Worm (Caenorhabditis elegans) whole organism, early embryonic: ENCODE results near the gene wht-2.

Experiments
- F13C5.2 ChIP-seq: sonication (generic microtip); optimal IDR thresholded peaks from 2 replicates; lab custom pipeline; 2017; ENCODE audit warnings: mild to moderate bottlenecking, missing genetic modification characterization, inconsistent platforms, missing compliant biosample characterization
- ama-1 ChIP-seq: fragments of 150-350 bp; optimal IDR thresholded peaks from 2 replicates; lab custom pipeline; 2014
- ceh-13 ChIP-seq: fragments of 200-800 bp; sonication (Bioruptor generic); optimal IDR thresholded peaks from 2 replicates; lab custom pipeline; 2018; ENCODE audit warnings: mild to moderate bottlenecking, missing genetic modification characterization, missing compliant biosample characterization
- ceh-36 ChIP-seq: sonication (generic microtip); optimal IDR thresholded peaks from 2 replicates; lab custom pipeline; 2016; ENCODE audit warnings: missing genetic modification characterization, inconsistent platforms, missing compliant biosample characterization
- ets-7 ChIP-seq: sonication (generic microtip); optimal IDR thresholded peaks from 2 replicates; lab custom pipeline; 2016; ENCODE audit warnings: missing genotype, missing genetic modification characterization, missing compliant biosample characterization
- hmg-4 ChIP-seq: fragments of 200-800 bp; sonication (Bioruptor generic); optimal IDR thresholded peaks from 2 replicates; lab custom pipeline; 2018; ENCODE audit warnings: mild to moderate bottlenecking, missing genetic modification characterization, missing compliant biosample characterization
- pes-1 ChIP-seq: fragments of 200-800 bp; sonication (Bioruptor generic); IDR thresholded peaks from 2 replicates; pipeline ENCODE4 v1.3.6; 2022; ENCODE audit warnings: missing genetic modification reagents, missing genetic modification characterization, missing compliant biosample characterization
- sea-1 ChIP-seq: fragments of 200-800 bp; sonication (Bioruptor generic); conservative IDR thresholded peaks from 2 replicates; pipeline ENCODE4 v1.3.6; 2022; ENCODE audit warnings: missing genetic modification characterization, missing compliant biosample characterization
- tra-4 ChIP-seq: sonication (generic microtip); optimal IDR thresholded peaks from 2 replicates; lab custom pipeline; 2017; ENCODE audit warnings: missing genetic modification characterization, missing compliant biosample characterization

DNA sequence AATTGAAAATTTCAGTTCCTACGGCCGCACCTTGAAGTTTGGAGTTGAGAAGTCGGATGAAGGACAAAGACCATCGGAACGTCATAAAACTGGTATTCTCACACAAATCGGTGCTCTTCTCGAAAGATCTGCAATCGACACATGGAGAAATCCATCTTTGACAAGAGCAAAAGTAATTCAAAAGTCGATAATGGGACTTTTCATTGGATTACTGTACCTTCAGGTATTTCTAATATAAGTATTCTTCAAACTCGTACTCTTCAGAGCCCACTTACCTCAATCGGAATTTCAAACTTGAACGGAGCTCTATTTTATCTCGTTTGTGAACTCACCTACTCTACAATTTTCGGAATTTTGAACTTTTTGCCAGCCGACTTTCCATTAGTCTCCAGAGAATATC, 1.8 kb downstream of the wht-2 start:
- TF ChIP-seq ama-1 (lab: Kevin White, UChicago) = no peak
- TF ChIP-seq pes-1 = no peak
- no peak for TF ChIP-seq ceh-13 (GFP tag; lab: Kevin White, UChicago)
- no peak for TF ChIP-seq F13C5.2 (tag; lab: Kevin White, UChicago)
- no peak for TF ChIP-seq tra-4
- no peak for TF ChIP-seq ceh-36 (tag; lab: Kevin White, UChicago)
- TF ChIP-seq ets-7 (tag; lab: Kevin White, UChicago) = no peak
- no peak for TF ChIP-seq hmg-4 (GFP tag; lab: Kevin White, UChicago)
- TF ChIP-seq sea-1 (GFP tag; lab: Robert Waterston, UW) = no peak
